Worm (Caenorhabditis elegans) whole organism, early embryonic: Measurements from ENCODE around the gene C53D6.4.
A peak's percentile ranks its signal among the peaks of the same experiment; 100 is the strongest.

ENCODE experiments used
- B0310.2 ChIP-seq: sonication (generic microtip); optimal IDR thresholded peaks from 2 replicates; lab custom pipeline; 2016; ENCODE audit warnings: mild to moderate bottlenecking, missing genetic modification characterization, missing compliant biosample characterization
- F13C5.2 ChIP-seq: sonication (generic microtip); optimal IDR thresholded peaks from 2 replicates; lab custom pipeline; 2017; ENCODE audit warnings: mild to moderate bottlenecking, missing genetic modification characterization, inconsistent platforms, missing compliant biosample characterization
- aly-1 ChIP-seq: sonication (generic microtip); optimal IDR thresholded peaks from 2 replicates; lab custom pipeline; 2016; ENCODE audit warnings: missing genetic modification characterization, missing compliant biosample characterization
- ama-1 ChIP-seq: fragments of 150-350 bp; optimal IDR thresholded peaks from 2 replicates; lab custom pipeline; 2014
- ceh-13 ChIP-seq: fragments of 200-800 bp; sonication (Bioruptor generic); optimal IDR thresholded peaks from 2 replicates; lab custom pipeline; 2018; ENCODE audit warnings: mild to moderate bottlenecking, missing genetic modification characterization, missing compliant biosample characterization
- ceh-36 ChIP-seq: sonication (generic microtip); optimal IDR thresholded peaks from 2 replicates; lab custom pipeline; 2016; ENCODE audit warnings: missing genetic modification characterization, inconsistent platforms, missing compliant biosample characterization
- ets-7 ChIP-seq: sonication (generic microtip); optimal IDR thresholded peaks from 2 replicates; lab custom pipeline; 2016; ENCODE audit warnings: missing genotype, missing genetic modification characterization, missing compliant biosample characterization
- flt-1 ChIP-seq: fragments of 200-800 bp; sonication (Bioruptor generic); IDR thresholded peaks from 2 replicates; pipeline ENCODE4 v1.3.6; 2022; ENCODE audit warnings: missing genetic modification characterization, missing compliant biosample characterization
- hmbx-1 ChIP-seq: sonication (generic microtip); optimal IDR thresholded peaks from 2 replicates; lab custom pipeline; 2016; ENCODE audit warnings: mild to moderate bottlenecking, missing genetic modification characterization, missing compliant biosample characterization
- hmg-4 ChIP-seq: fragments of 200-800 bp; sonication (Bioruptor generic); optimal IDR thresholded peaks from 2 replicates; lab custom pipeline; 2018; ENCODE audit warnings: mild to moderate bottlenecking, missing genetic modification characterization, missing compliant biosample characterization
- hnd-1 ChIP-seq: sonication (generic microtip); optimal IDR thresholded peaks from 2 replicates; lab custom pipeline; 2016; ENCODE audit warnings: missing genetic modification characterization, missing compliant biosample characterization
- pes-1 ChIP-seq: fragments of 200-800 bp; sonication (Bioruptor generic); IDR thresholded peaks from 2 replicates; pipeline ENCODE4 v1.3.6; 2022; ENCODE audit warnings: missing genetic modification reagents, missing genetic modification characterization, missing compliant biosample characterization
- scrt-1 ChIP-seq: fragments of 200-800 bp; sonication (Bioruptor generic); IDR thresholded peaks from 2 replicates; pipeline ENCODE4 v1.3.6; 2022; ENCODE audit warnings: missing genetic modification characterization, missing compliant biosample characterization
- sea-1 ChIP-seq: fragments of 200-800 bp; sonication (Bioruptor generic); conservative IDR thresholded peaks from 2 replicates; pipeline ENCODE4 v1.3.6; 2022; ENCODE audit warnings: missing genetic modification characterization, missing compliant biosample characterization
- tbx-11 ChIP-seq: fragments of 200-800 bp; sonication (Bioruptor generic); IDR thresholded peaks from 2 replicates; pipeline ENCODE4 v1.3.6; 2022; ENCODE audit warnings: missing genetic modification characterization, missing compliant biosample characterization
- tbx-37 ChIP-seq: fragments of 200-800 bp; sonication (Bioruptor generic); conservative IDR thresholded peaks from 2 replicates; pipeline ENCODE4 v1.3.6; 2022; ENCODE audit warnings: missing genetic modification reagents, missing genetic modification characterization, missing compliant biosample characterization
- tra-4 ChIP-seq: sonication (generic microtip); optimal IDR thresholded peaks from 2 replicates; lab custom pipeline; 2017; ENCODE audit warnings: missing genetic modification characterization, missing compliant biosample characterization

The C53D6.4 gene

ce11 chrIV:9020840-9021239 is at the start of gene C53D6.4:
Gene C53D6.4, minus strand, starts transcription at chrIV:9020940.
- TF ChIP-seq aly-1: no peak
- no peak for TF ChIP-seq pes-1 (GFP tag; lab: Robert Waterston, UW)

- TF ChIP-seq aly-1: no peak
- no peak for TF ChIP-seq ceh-36
- no peak for TF ChIP-seq tbx-11
- no peak for TF ChIP-seq tbx-37 (GFP tag; lab: Robert Waterston, UW)
- no peak for TF ChIP-seq tra-4
- TF ChIP-seq B0310.2 (tag; lab: Kevin White, UChicago): no peak
- no peak for TF ChIP-seq hmg-4 (GFP tag; lab: Kevin White, UChicago)
- no peak for TF ChIP-seq ama-1
- no peak for TF ChIP-seq flt-1 (GFP tag; lab: Robert Waterston, UW)
- TF ChIP-seq pes-1 (GFP tag; lab: Robert Waterston, UW): no peak
These were observed 49.4 kb upstream of the C53D6.4 start for ce11 chrIV:9070188-9070587.

ce11 chrIV:9069703-9070102 is 49.0 kb upstream of the C53D6.4 start, which contains the start of gene nhr-11:
Gene nhr-11, plus strand, starts transcription at chrIV:9070003.
- TF ChIP-seq ceh-13 (GFP tag; lab: Kevin White, UChicago) (no peak), hmg-4 (GFP tag; lab: Kevin White, UChicago) (no peak), tbx-11 (no peak), pes-1 (GFP tag; lab: Robert Waterston, UW) (no peak), hmbx-1 (tag; lab: Kevin White, UChicago) (no peak), hnd-1 (tag; lab: Kevin White, UChicago) (no peak), aly-1 (no peak), tra-4 (no peak), sea-1 (GFP tag; lab: Robert Waterston, UW) (no peak), B0310.2 (tag; lab: Kevin White, UChicago) (no peak), ama-1 (no peak)

ce11 chrIV:9067277-9068197 is 46.8 kb upstream of the C53D6.4 start:
- 0 out of 2 replicates have a peak, but pooled peaks have one; percentile 8 for TF ChIP-seq pes-1 (GFP tag; lab: Robert Waterston, UW)

- TF ChIP-seq tbx-37 (GFP tag; lab: Robert Waterston, UW) (no peak), ets-7 (tag; lab: Kevin White, UChicago) (no peak)
These were observed 42.8 kb upstream of the C53D6.4 start for ce11 chrIV:9063518-9063917.

ce11 chrIV:9053403-9053802 is 32.7 kb upstream of the C53D6.4 start:
- TF ChIP-seq aly-1 (no peak), tbx-11 (no peak), scrt-1 (GFP tag; lab: Robert Waterston, UW) (no peak), hmg-4 (GFP tag; lab: Kevin White, UChicago) (no peak), B0310.2 (tag; lab: Kevin White, UChicago) (no peak), tra-4 (no peak), F13C5.2 (tag; lab: Kevin White, UChicago) (no peak), sea-1 (GFP tag; lab: Robert Waterston, UW) (no peak), tbx-37 (GFP tag; lab: Robert Waterston, UW) (no peak), ceh-13 (GFP tag; lab: Kevin White, UChicago) (no peak)

ce11 chrIV:9051510-9052175 is 30.9 kb upstream of the C53D6.4 start:
- TF ChIP-seq pes-1 (GFP tag; lab: Robert Waterston, UW): no peak
- no peak for TF ChIP-seq ceh-13 (GFP tag; lab: Kevin White, UChicago)
- no peak for TF ChIP-seq ama-1
- TF ChIP-seq hnd-1 (tag; lab: Kevin White, UChicago): no peak
- no peak for TF ChIP-seq flt-1 (GFP tag; lab: Robert Waterston, UW)
- no peak for TF ChIP-seq scrt-1 (GFP tag; lab: Robert Waterston, UW)
- TF ChIP-seq hmbx-1 (tag; lab: Kevin White, UChicago): no peak

ce11 chrIV:9051036-9051435 is 30.3 kb upstream of the C53D6.4 start:
- TF ChIP-seq tbx-11 (no peak), ama-1 (no peak), ceh-36 (no peak), F13C5.2 (tag; lab: Kevin White, UChicago) (no peak), ceh-13 (GFP tag; lab: Kevin White, UChicago) (no peak), hmbx-1 (tag; lab: Kevin White, UChicago) (no peak), scrt-1 (GFP tag; lab: Robert Waterston, UW) (no peak), B0310.2 (tag; lab: Kevin White, UChicago) (no peak), pes-1 (GFP tag; lab: Robert Waterston, UW) (no peak), tbx-37 (GFP tag; lab: Robert Waterston, UW) (no peak), hnd-1 (tag; lab: Kevin White, UChicago) (no peak), flt-1 (GFP tag; lab: Robert Waterston, UW) (no peak), ets-7 (tag; lab: Kevin White, UChicago) (no peak), sea-1 (GFP tag; lab: Robert Waterston, UW) (no peak), hmg-4 (GFP tag; lab: Kevin White, UChicago) (no peak), aly-1 (no peak), tra-4 (no peak)
